Worm (Caenorhabditis elegans) whole organism, mixed stage, embryonic: Measurements from ENCODE around the gene str-264.

Source experiments
- blmp-1 ChIP-seq: fragments of 150-350 bp; optimal IDR thresholded peaks from 2 replicates; lab custom pipeline; 2014; ENCODE audit warnings: missing biosample characterization, missing genetic modification characterization
- ces-1 ChIP-seq: fragments of 150-350 bp; optimal IDR thresholded peaks from 2 replicates; lab custom pipeline; 2014; ENCODE audit warnings: missing biosample characterization, missing genetic modification reagents, missing genetic modification characterization
- elt-1 ChIP-seq: sonication (generic microtip); optimal IDR thresholded peaks from 2 replicates; lab custom pipeline; 2017; ENCODE audit warnings: missing genetic modification characterization, mild to moderate bottlenecking, missing compliant biosample characterization, antibody characterized with exemption, moderate library complexity, borderline replicate concordance; ENCODE audit not compliant: insufficient read depth
- lin-32 ChIP-seq: fragments of 200-800 bp; sonication (Bioruptor generic); optimal IDR thresholded peaks from 2 replicates; lab custom pipeline; 2018; ENCODE audit warnings: mild to moderate bottlenecking, missing genetic modification characterization, missing compliant biosample characterization
- lsy-2 ChIP-seq: fragments of 150-350 bp; optimal IDR thresholded peaks from 2 replicates; lab custom pipeline; 2014; ENCODE audit warnings: missing biosample characterization, missing genetic modification characterization
- mab-5 ChIP-seq: fragments of 150-350 bp; optimal IDR thresholded peaks from 2 replicates; lab custom pipeline; 2014; ENCODE audit warnings: missing biosample characterization, missing genetic modification characterization
- nhr-12 ChIP-seq: fragments of 150-350 bp; optimal IDR thresholded peaks from 2 replicates; lab custom pipeline; 2014; ENCODE audit warnings: missing biosample characterization, missing genetic modification characterization
- nhr-237 ChIP-seq: fragments of 150-350 bp; optimal IDR thresholded peaks from 2 replicates; lab custom pipeline; 2014; ENCODE audit warnings: missing biosample characterization, missing genetic modification characterization
- nhr-28 ChIP-seq: fragments of 150-350 bp; optimal IDR thresholded peaks from 2 replicates; lab custom pipeline; 2014; ENCODE audit warnings: missing biosample characterization, missing genetic modification characterization
- nhr-76 ChIP-seq: sonication (generic microtip); optimal IDR thresholded peaks from 2 replicates; lab custom pipeline; 2017; ENCODE audit warnings: missing biosample characterization, missing genetic modification characterization
- pha-4 ChIP-seq: fragments of 150-350 bp; optimal IDR thresholded peaks from 2 replicates; lab custom pipeline; 2018; ENCODE audit warnings: missing biosample characterization, missing genetic modification reagents, missing genetic modification characterization
- snpc-4 ChIP-seq: fragments of 150-350 bp; optimal IDR thresholded peaks from 2 replicates; lab custom pipeline; 2014; ENCODE audit warnings: missing biosample characterization, missing genetic modification characterization
- unc-62 ChIP-seq: fragments of 150-350 bp; optimal IDR thresholded peaks from 2 replicates; lab custom pipeline; 2014; ENCODE audit warnings: missing biosample characterization, missing genetic modification reagents, missing genetic modification characterization
- ztf-11 ChIP-seq: fragments of 150-350 bp; optimal IDR thresholded peaks from 2 replicates; lab custom pipeline; 2014; ENCODE audit warnings: missing biosample characterization, missing genetic modification characterization

DNA sequence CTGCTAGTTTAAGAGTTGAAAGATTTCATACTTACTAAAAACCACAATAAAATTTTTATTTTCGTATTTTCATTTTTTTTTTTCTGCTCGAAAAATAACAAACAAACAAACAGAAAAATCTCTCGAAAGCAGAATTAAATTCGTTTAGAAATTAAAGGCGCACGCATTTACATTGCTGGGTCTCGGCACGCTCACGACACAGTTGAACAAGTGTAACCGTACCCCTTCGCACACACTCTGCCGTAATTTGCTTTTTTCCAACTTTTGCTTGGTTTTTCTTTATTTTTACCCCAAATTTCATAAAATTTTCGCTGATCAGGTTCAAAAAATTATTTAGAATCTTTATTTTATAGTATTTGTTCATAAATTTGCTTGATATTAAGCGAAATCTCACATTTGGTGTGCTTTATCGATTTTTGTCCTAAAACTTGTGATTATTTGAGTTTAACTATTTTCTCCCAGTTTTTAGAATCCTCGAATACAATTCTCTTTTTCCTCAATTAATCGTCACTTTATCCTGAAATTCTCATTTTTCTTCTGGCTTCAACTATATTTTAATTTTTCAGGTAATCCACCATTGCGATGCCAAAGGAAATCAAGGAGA lies 19.3 kb upstream of the str-264 start, which contains the start of gene rpl-38:
- TF ChIP-seq nhr-12 = no peak
- TF ChIP-seq nhr-28 (tag; lab: Kevin White, UChicago) = no peak
- no peak for TF ChIP-seq unc-62 (GFP tag; lab: Kevin White, UChicago)
- TF ChIP-seq lsy-2 = peak; percentile 98
- TF ChIP-seq ces-1 = peak; percentile 96
- TF ChIP-seq nhr-76 (tag; lab: Kevin White, UChicago) = no peak
- no peak for TF ChIP-seq blmp-1 (tag; lab: Kevin White, UChicago)
- no peak for TF ChIP-seq lin-32 (GFP tag; lab: Kevin White, UChicago)
- TF ChIP-seq snpc-4 (tag; lab: Kevin White, UChicago) = no peak
- peak; percentile 77 for TF ChIP-seq nhr-237 (tag; lab: Kevin White, UChicago)
- TF ChIP-seq mab-5 (tag; lab: Kevin White, UChicago) = no peak
- no peak for TF ChIP-seq ztf-11 (tag; lab: Kevin White, UChicago)
- TF ChIP-seq elt-1 (tag; lab: Kevin White, UChicago) = no peak
- peak; percentile 87 for TF ChIP-seq pha-4
